Worm (Caenorhabditis elegans) whole organism, L4 larva: ENCODE data around the gene sdz-19.

Experiments used
- D1046.2 ChIP-seq: fragments of 200-800 bp; sonication (Bioruptor generic); IDR thresholded peaks from 2 replicates; pipeline ENCODE4 v1.3.6; 2022; ENCODE audit warnings: missing genetic modification characterization, missing compliant biosample characterization
- F26F4.8 ChIP-seq: fragments of 200-800 bp; sonication (Bioruptor generic); conservative IDR thresholded peaks from 2 replicates; pipeline ENCODE4 v1.3.6; 2022; ENCODE audit warnings: missing genetic modification characterization, missing compliant biosample characterization
- F37D6.2 ChIP-seq: sonication (generic microtip); optimal IDR thresholded peaks from 2 replicates; lab custom pipeline; 2016; ENCODE audit warnings: mild to moderate bottlenecking, missing genetic modification characterization, missing compliant biosample characterization
- F44E2.7 ChIP-seq: fragments of 200-800 bp; sonication (Bioruptor generic); IDR thresholded peaks from 2 replicates; pipeline ENCODE4 v2.1.2; 2022; ENCODE audit warnings: missing genetic modification characterization, missing compliant biosample characterization
- Y105C5A.15 ChIP-seq: fragments of 200-800 bp; sonication (Bioruptor generic); IDR thresholded peaks from 2 replicates; pipeline ENCODE4 v1.3.6; 2022; ENCODE audit warnings: missing genetic modification characterization, missing compliant biosample characterization
- Y5F2A.4 ChIP-seq: fragments of 200-800 bp; sonication (Bioruptor generic); optimal IDR thresholded peaks from 2 replicates; lab custom pipeline; 2018; ENCODE audit warnings: mild to moderate bottlenecking, missing genetic modification characterization, missing compliant biosample characterization
- ZK337.2 ChIP-seq: fragments of 200-800 bp; sonication (Bioruptor generic); IDR thresholded peaks from 2 replicates; pipeline ENCODE4 v1.3.6; 2022; ENCODE audit warnings: missing genetic modification reagents, missing genetic modification characterization, missing compliant biosample characterization
- aha-1 ChIP-seq: fragments of 150-350 bp; peaks from one replicate; lab custom pipeline; 2014; ENCODE audit warnings: missing biosample characterization, missing genetic modification characterization
- arid-1 ChIP-seq: fragments of 200-800 bp; sonication (Bioruptor generic); conservative IDR thresholded peaks from 2 replicates; pipeline ENCODE4 v1.3.6; 2022; ENCODE audit warnings: missing genetic modification reagents, missing genetic modification characterization, missing compliant biosample characterization
- ceh-44 ChIP-seq: fragments of 200-800 bp; sonication (Bioruptor generic); IDR thresholded peaks from 2 replicates; pipeline ENCODE4 v1.3.6; 2022; ENCODE audit warnings: missing genetic modification reagents, missing genetic modification characterization, missing compliant biosample characterization
- ceh-82 ChIP-seq: sonication (generic microtip); optimal IDR thresholded peaks from 2 replicates; lab custom pipeline; 2017; ENCODE audit warnings: missing biosample characterization, missing genetic modification characterization
- ces-1 ChIP-seq: fragments of 150-350 bp; sonication (generic microtip); optimal IDR thresholded peaks from 4 replicates; lab custom pipeline; 2014; ENCODE audit warnings: missing biosample characterization, missing genetic modification reagents, missing genetic modification characterization
- daf-12 ChIP-seq: fragments of 150-350 bp; optimal IDR thresholded peaks from 2 replicates; lab custom pipeline; 2014; ENCODE audit warnings: missing biosample characterization, missing genetic modification reagents, missing genetic modification characterization
- daf-16 ChIP-seq, 3 experiments: sonication (generic microtip); optimal IDR thresholded peaks; 2 replicates each; lab custom pipeline; 2016 to 2017; ENCODE audit warnings: missing genetic modification characterization in 3 of 3, missing genetic modification reagents in 3 of 3, mild to moderate bottlenecking in 2 of 3, missing compliant biosample characterization in 2 of 3, missing biosample characterization in 1 of 3, moderate library complexity in 1 of 3
- daf-19 ChIP-seq: fragments of 200-800 bp; sonication (Bioruptor generic); conservative IDR thresholded peaks from 2 replicates; pipeline ENCODE4 v1.3.6; 2022; ENCODE audit warnings: missing genetic modification characterization, missing compliant biosample characterization
- daf-8 ChIP-seq: fragments of 200-800 bp; sonication (Bioruptor generic); IDR thresholded peaks from 2 replicates; pipeline ENCODE4 v1.3.6; 2022; ENCODE audit warnings: missing genetic modification characterization, missing compliant biosample characterization
- dmd-6 ChIP-seq: fragments of 200-800 bp; sonication (Bioruptor generic); IDR thresholded peaks from 2 replicates; pipeline ENCODE4 v1.3.6; 2022; ENCODE audit warnings: missing genetic modification reagents, missing genetic modification characterization, missing compliant biosample characterization
- dmd-9 ChIP-seq: fragments of 200-800 bp; sonication (Bioruptor generic); IDR thresholded peaks from 2 replicates; pipeline ENCODE4 v1.3.6; 2022; ENCODE audit warnings: missing genetic modification reagents, missing genetic modification characterization, missing compliant biosample characterization
- egl-27 ChIP-seq: sonication (generic microtip); optimal IDR thresholded peaks from 3 replicates; lab custom pipeline; 2017; ENCODE audit warnings: missing biosample characterization, missing genetic modification reagents, missing genetic modification characterization
- egl-43 ChIP-seq: fragments of 200-800 bp; sonication (Bioruptor generic); IDR thresholded peaks from 2 replicates; pipeline ENCODE4 v1.3.6; 2022; ENCODE audit warnings: missing genetic modification reagents, missing genetic modification characterization, missing compliant biosample characterization
- gei-8 ChIP-seq: fragments of 200-800 bp; sonication (Bioruptor generic); optimal IDR thresholded peaks from 2 replicates; lab custom pipeline; 2018; ENCODE audit warnings: mild to moderate bottlenecking, missing genetic modification characterization, missing compliant biosample characterization
- hlh-11 ChIP-seq: fragments of 200-800 bp; sonication (Bioruptor generic); optimal IDR thresholded peaks from 2 replicates; lab custom pipeline; 2018; ENCODE audit warnings: mild to moderate bottlenecking, missing genetic modification characterization, missing compliant biosample characterization
- hlh-30 ChIP-seq: sonication (generic microtip); optimal IDR thresholded peaks from 2 replicates; lab custom pipeline; 2017; ENCODE audit warnings: antibody characterized with exemption, mild to moderate bottlenecking, missing genetic modification characterization, missing compliant biosample characterization; ENCODE audit not compliant: insufficient read depth
- hmg-1.1 ChIP-seq: fragments of 200-800 bp; sonication (Bioruptor generic); IDR thresholded peaks from 2 replicates; pipeline ENCODE4 v1.3.6; 2022; ENCODE audit warnings: missing genetic modification reagents, missing genetic modification characterization, missing compliant biosample characterization
- lin-1 ChIP-seq: fragments of 200-800 bp; sonication (Bioruptor generic); IDR thresholded peaks from 2 replicates; pipeline ENCODE4 v1.3.6; 2022; ENCODE audit warnings: missing genetic modification reagents, missing genetic modification characterization, missing compliant biosample characterization
- lin-29 ChIP-seq: fragments of 200-800 bp; sonication (Bioruptor generic); IDR thresholded peaks from 2 replicates; pipeline ENCODE4 v1.3.6; 2022; ENCODE audit warnings: missing genetic modification reagents, missing genetic modification characterization, missing compliant biosample characterization
- lir-3 ChIP-seq: sonication (generic microtip); optimal IDR thresholded peaks from 2 replicates; lab custom pipeline; 2016; ENCODE audit warnings: mild to moderate bottlenecking, missing genetic modification characterization, missing compliant biosample characterization
- mes-2 ChIP-seq: sonication (generic microtip); optimal IDR thresholded peaks from 2 replicates; lab custom pipeline; 2016; ENCODE audit warnings: missing genotype, mild to moderate bottlenecking, missing genetic modification characterization, missing compliant biosample characterization; ENCODE audit not compliant: poor library complexity, severe bottlenecking
- mxl-3 ChIP-seq: fragments of 200-800 bp; sonication (Bioruptor generic); optimal IDR thresholded peaks from 2 replicates; lab custom pipeline; 2018; ENCODE audit warnings: mild to moderate bottlenecking, missing genetic modification characterization, missing compliant biosample characterization
- nhr-10 ChIP-seq: fragments of 150-350 bp; optimal IDR thresholded peaks from 2 replicates; lab custom pipeline; 2014; ENCODE audit warnings: missing biosample characterization, missing genetic modification characterization
- nhr-11 ChIP-seq: fragments of 150-350 bp; optimal IDR thresholded peaks from 2 replicates; lab custom pipeline; 2014; ENCODE audit warnings: missing biosample characterization, missing genetic modification characterization
- nhr-111 ChIP-seq: fragments of 200-800 bp; sonication (Bioruptor generic); optimal IDR thresholded peaks from 2 replicates; lab custom pipeline; 2018; ENCODE audit warnings: mild to moderate bottlenecking, missing genetic modification characterization, missing compliant biosample characterization
- nhr-25 ChIP-seq: sonication (generic microtip); optimal IDR thresholded peaks from 2 replicates; lab custom pipeline; 2017; ENCODE audit warnings: missing genetic modification characterization, mild to moderate bottlenecking, missing compliant biosample characterization, antibody characterized with exemption, moderate library complexity, borderline replicate concordance; ENCODE audit not compliant: insufficient read depth
- nhr-28 ChIP-seq: fragments of 150-350 bp; optimal IDR thresholded peaks from 2 replicates; lab custom pipeline; 2014; ENCODE audit warnings: missing biosample characterization, missing genetic modification characterization
- nhr-6 ChIP-seq: fragments of 150-350 bp; optimal IDR thresholded peaks from 2 replicates; lab custom pipeline; 2014; ENCODE audit warnings: missing biosample characterization, missing genetic modification characterization
- nhr-76 ChIP-seq: fragments of 150-350 bp; optimal IDR thresholded peaks from 2 replicates; lab custom pipeline; 2014; ENCODE audit warnings: missing biosample characterization, missing genetic modification characterization
- pha-4 ChIP-seq, 2 experiments: fragments of 150-350 bp in 1 of 2; fragments of 200-800 bp in 1 of 2; sonication (Bioruptor generic) in 1 of 2; IDR thresholded peaks in 1 of 2; optimal IDR thresholded peaks in 1 of 2; 2 replicates each; pipeline versions ENCODE4 v1.3.6 to Lab custom; 2014 to 2022; ENCODE audit warnings: missing genetic modification characterization in 2 of 2, missing genetic modification reagents in 2 of 2, missing biosample characterization in 1 of 2, missing compliant biosample characterization in 1 of 2
- pqm-1 ChIP-seq: sonication (generic microtip); optimal IDR thresholded peaks from 2 replicates; lab custom pipeline; 2017; ENCODE audit warnings: missing biosample characterization, missing genetic modification characterization
- rbr-2 ChIP-seq: sonication (generic microtip); optimal IDR thresholded peaks from 2 replicates; lab custom pipeline; 2016; ENCODE audit warnings: missing genotype, missing genetic modification characterization, missing compliant biosample characterization
- unc-39 ChIP-seq: sonication (generic microtip); optimal IDR thresholded peaks from 2 replicates; lab custom pipeline; 2017; ENCODE audit warnings: missing biosample characterization, missing genetic modification characterization
- unc-62 ChIP-seq, 3 experiments: fragments of 150-350 bp in 1 of 3; sonication (generic microtip); optimal IDR thresholded peaks in 2 of 3; peaks in 1 of 3; 1 replicate in 1 of 3; 2 replicates in 2 of 3; lab custom pipeline; 2014 to 2017; ENCODE audit warnings: missing biosample characterization in 3 of 3, missing genetic modification characterization in 3 of 3, missing genetic modification reagents in 3 of 3, missing genotype in 1 of 3
- vab-7 ChIP-seq: fragments of 200-800 bp; sonication (Bioruptor generic); IDR thresholded peaks from 2 replicates; pipeline ENCODE4 v1.3.6; 2022; ENCODE audit warnings: missing genetic modification reagents, missing genetic modification characterization, missing compliant biosample characterization
- zfp-2 ChIP-seq: sonication (generic microtip); optimal IDR thresholded peaks from 2 replicates; lab custom pipeline; 2016; ENCODE audit warnings: mild to moderate bottlenecking, missing genetic modification characterization, missing compliant biosample characterization
- zfp-3 ChIP-seq: fragments of 200-800 bp; sonication (Bioruptor generic); conservative IDR thresholded peaks from 2 replicates; pipeline ENCODE4 v1.3.6; 2022; ENCODE audit warnings: missing genetic modification reagents, missing genetic modification characterization, missing compliant biosample characterization
- zip-11 ChIP-seq: fragments of 200-800 bp; sonication (Bioruptor generic); IDR thresholded peaks from 2 replicates; pipeline ENCODE4 v1.3.6; 2022; ENCODE audit warnings: missing genetic modification characterization, missing compliant biosample characterization
- ztf-11 ChIP-seq: fragments of 150-350 bp; optimal IDR thresholded peaks from 2 replicates; lab custom pipeline; 2014; ENCODE audit warnings: missing biosample characterization, missing genetic modification characterization
- ztf-7 ChIP-seq: fragments of 150-350 bp; optimal IDR thresholded peaks from 2 replicates; lab custom pipeline; 2014; ENCODE audit warnings: missing biosample characterization, missing genetic modification characterization

sdz-19 gene

DNA sequence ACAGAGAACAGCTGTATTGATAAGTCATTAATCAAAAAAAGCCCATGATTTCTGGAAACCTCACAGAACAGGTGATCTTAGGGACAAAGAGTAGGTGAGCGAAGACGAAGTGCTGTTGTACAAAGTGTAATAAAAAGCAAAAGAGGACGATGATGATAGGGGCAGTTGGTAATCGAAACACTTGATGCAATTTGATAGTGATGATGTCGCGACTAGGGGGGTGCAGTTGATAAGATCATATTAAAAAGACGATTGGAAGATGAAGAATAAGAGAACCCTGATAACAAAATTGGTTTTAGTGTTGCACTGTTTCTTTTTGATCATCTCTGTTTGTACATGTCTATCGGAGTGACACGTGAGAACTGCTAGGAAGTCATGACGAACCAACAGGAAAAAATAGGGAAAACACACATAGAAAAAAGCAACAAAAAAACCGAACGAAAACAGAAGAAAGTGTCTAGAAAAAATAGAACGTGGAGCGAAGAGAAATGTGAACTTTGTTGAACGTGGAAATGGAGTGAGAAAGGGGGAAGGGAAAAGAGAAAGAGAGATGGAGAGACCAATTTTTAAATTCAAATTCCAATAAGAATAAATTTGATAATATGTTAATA lies 6.3 kb upstream of the sdz-19 start (continued):
- TF ChIP-seq pha-4 (GFP tag; IDR thresholded peaks at IDR 0.05; lab: Robert Waterston, UW) (no peak), pha-4 (tag; optimal IDR thresholded peaks at IDR 0.05; lab: Kevin White, UChicago) (peak; percentile 33), lir-3 (no peak), Y5F2A.4 (GFP tag; lab: Kevin White, UChicago) (no peak), lin-1 (GFP tag; lab: Robert Waterston, UW) (peak; percentile 81), daf-8 (no peak), nhr-28 (tag; lab: Kevin White, UChicago) (peak; percentile 75), F44E2.7 (GFP tag; lab: Robert Waterston, UW) (no peak), hlh-11 (tag; lab: Kevin White, UChicago) (peak; percentile 92), dmd-6 (GFP tag; lab: Robert Waterston, UW) (peak; percentile 93), hlh-30 (tag; lab: Kevin White, UChicago) (peak; percentile 80), gei-8 (GFP tag; lab: Kevin White, UChicago) (no peak), nhr-11 (tag; lab: Kevin White, UChicago) (peak; percentile 67)

DNA sequence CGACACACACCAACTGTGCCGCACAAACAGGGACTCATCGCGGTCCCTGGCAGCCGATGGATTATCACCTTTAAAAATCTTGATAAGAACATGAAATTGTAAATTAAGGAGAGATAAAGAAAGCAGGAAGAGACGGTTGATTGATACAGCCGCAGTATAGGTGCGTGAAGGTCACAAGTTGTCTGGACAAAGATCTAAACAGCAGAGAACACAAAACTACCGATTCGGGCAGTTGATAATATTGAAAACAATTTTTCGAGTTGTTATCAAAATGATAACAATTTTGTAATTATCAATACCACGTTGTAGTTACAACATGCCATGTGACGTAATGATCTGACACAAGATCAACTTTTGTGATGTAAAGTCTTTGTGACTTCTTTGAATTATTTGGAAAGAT lies 2.4 kb downstream of the sdz-19 start:
- TF ChIP-seq F37D6.2 (tag; lab: Kevin White, UChicago) (no peak), nhr-111 (GFP tag; lab: Kevin White, UChicago) (no peak), ceh-82 (tag; lab: Kevin White, UChicago) (no peak), rbr-2 (tag; lab: Kevin White, UChicago) (peak; percentile 27), zfp-2 (no peak), nhr-6 (tag; lab: Kevin White, UChicago) (no peak), vab-7 (no peak), zip-11 (GFP tag; lab: Robert Waterston, UW) (no peak), ceh-44 (no peak), nhr-10 (tag; lab: Kevin White, UChicago) (peak; percentile 97), hlh-30 (tag; lab: Kevin White, UChicago) (peak; percentile 93), lin-29 (GFP tag; lab: Robert Waterston, UW) (no peak), D1046.2 (GFP tag; lab: Robert Waterston, UW) (no peak), unc-62 (GFP tag; optimal IDR thresholded peaks at IDR 0.05 in 1 of 2; lab: Kevin White, UChicago) (peak in 1 of 2 experiments; percentile 81), unc-62 (tag; optimal IDR thresholded peaks at IDR 0.05; lab: Kevin White, UChicago) (no peak), zfp-3 (GFP tag; lab: Robert Waterston, UW) (0 out of 2 replicates have a peak, but pooled peaks have one; percentile 32), nhr-76 (peak; percentile 18), lir-3 (no peak), mes-2 (tag; lab: Kevin White, UChicago) (no peak), daf-16 (GFP tag; optimal IDR thresholded peaks at IDR 0.05; lab: Kevin White, UChicago) (peak in 1 of 2 experiments; percentile 70), daf-16 (tag; optimal IDR thresholded peaks at IDR 0.05; lab: Kevin White, UChicago) (peak; percentile 99), arid-1 (no peak), nhr-25 (tag; lab: Kevin White, UChicago) (peak; percentile 89), Y105C5A.15 (GFP tag; lab: Robert Waterston, UW) (no peak), F44E2.7 (GFP tag; lab: Robert Waterston, UW) (no peak), ces-1 (no peak), hmg-1.1 (GFP tag; lab: Robert Waterston, UW) (no peak), gei-8 (GFP tag; lab: Kevin White, UChicago) (peak; percentile 77), unc-39 (no peak), egl-27 (tag; lab: Kevin White, UChicago) (no peak), ZK337.2 (no peak), ztf-7 (tag; lab: Kevin White, UChicago) (peak; percentile 86), mxl-3 (peak; percentile 85), nhr-11 (tag; lab: Kevin White, UChicago) (peak; percentile 41), F26F4.8 (GFP tag; lab: Robert Waterston, UW) (no peak), daf-12 (no peak), ztf-11 (no peak), aha-1 (tag; lab: Kevin White, UChicago) (peak; percentile 94), pqm-1 (tag; lab: Kevin White, UChicago) (peak; percentile 63), egl-43 (GFP tag; lab: Robert Waterston, UW) (no peak), daf-19 (GFP tag; lab: Robert Waterston, UW) (no peak), dmd-9 (GFP tag; lab: Robert Waterston, UW) (no peak)
